Worm (Caenorhabditis elegans): ENCODE measurements around the gene ule-4.

Gene ule-4

ce11 chrIV:13645823-13646222 is 1.6 kb downstream of the ule-4 start, which contains the start of gene srz-29:
TSS of gene srz-29 (minus strand) at chrIV:13645923.
- no peak for TF ChIP-seq hlh-6 (tag; optimal IDR thresholded peaks at IDR 0.05)
- TF ChIP-seq unc-55 (GFP tag; optimal IDR thresholded peaks at IDR 0.05) = no peak
- no peak for TF ChIP-seq ref-2 (tag; optimal IDR thresholded peaks at IDR 0.05)
- TF ChIP-seq dve-1 (tag; optimal IDR thresholded peaks at IDR 0.05) = no peak
- TF ChIP-seq fkh-6 (tag; optimal IDR thresholded peaks at IDR 0.05) = no peak
- TF ChIP-seq hlh-30 (tag; optimal IDR thresholded peaks at IDR 0.05; ENCODE audit: insufficient read depth) = no peak
- no peak for TF ChIP-seq ceh-2 (tag; optimal IDR thresholded peaks at IDR 0.05)
- no peak for TF ChIP-seq unc-86 (tag; optimal IDR thresholded peaks at IDR 0.05)

DNA sequence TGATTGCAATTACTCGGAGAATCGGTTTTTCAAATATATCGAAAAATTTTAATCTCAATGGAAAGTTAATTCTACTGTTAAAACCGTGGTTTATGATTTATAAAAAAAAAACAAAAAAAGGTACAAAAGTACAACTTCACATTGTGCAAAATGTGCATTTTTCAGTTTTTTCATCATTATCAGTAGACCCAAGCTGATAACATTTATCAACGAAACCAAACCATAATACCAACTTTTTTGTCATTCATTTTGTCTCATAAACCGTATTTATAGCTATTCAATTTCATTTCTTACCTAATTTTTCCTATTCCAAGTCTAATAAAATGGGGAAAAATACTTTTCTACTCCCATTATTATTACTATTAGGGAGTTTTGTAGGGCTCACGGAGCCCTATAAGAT is 8.4 kb downstream of the ule-4 start, which contains the start of gene ugt-22:
ugt-22 (plus strand) TSS at position 234 of the 400 bp plus-strand sequence.
- no peak for TF ChIP-seq ceh-48 (tag; optimal IDR thresholded peaks at IDR 0.05)
- peak; percentile 67 for TF ChIP-seq elt-2 (tag; optimal IDR thresholded peaks at IDR 0.05)

- TF ChIP-seq ceh-31 (tag; optimal IDR thresholded peaks at IDR 0.05) (no peak), ceh-45 (GFP tag; IDR thresholded peaks at IDR 0.05) (no peak), odd-2 (tag; optimal IDR thresholded peaks at IDR 0.05) (no peak), ceh-48 (tag; optimal IDR thresholded peaks at IDR 0.05) (no peak), pros-1 (tag; optimal IDR thresholded peaks at IDR 0.05) (no peak), ceh-2 (tag; optimal IDR thresholded peaks at IDR 0.05) (no peak), fax-1 (tag; optimal IDR thresholded peaks at IDR 0.05) (no peak), eyg-1 (tag; optimal IDR thresholded peaks at IDR 0.05) (no peak), npax-4 (tag; optimal IDR thresholded peaks at IDR 0.05) (no peak), ceh-34 (tag; optimal IDR thresholded peaks at IDR 0.05) (no peak), rnt-1 (tag; optimal IDR thresholded peaks at IDR 0.05) (no peak), fkh-6 (tag; optimal IDR thresholded peaks at IDR 0.05) (no peak), mec-3 (tag; optimal IDR thresholded peaks at IDR 0.05; ENCODE audit: borderline replicate concordance) (no peak), sdc-2 (tag; optimal IDR thresholded peaks at IDR 0.05) (no peak)
Measured at ce11 chrIV:13636975-13637374, 10.5 kb downstream of the ule-4 start, which contains the start of gene C08F11.7. TSS of gene C08F11.7 (plus strand) at chrIV:13637275.

DNA sequence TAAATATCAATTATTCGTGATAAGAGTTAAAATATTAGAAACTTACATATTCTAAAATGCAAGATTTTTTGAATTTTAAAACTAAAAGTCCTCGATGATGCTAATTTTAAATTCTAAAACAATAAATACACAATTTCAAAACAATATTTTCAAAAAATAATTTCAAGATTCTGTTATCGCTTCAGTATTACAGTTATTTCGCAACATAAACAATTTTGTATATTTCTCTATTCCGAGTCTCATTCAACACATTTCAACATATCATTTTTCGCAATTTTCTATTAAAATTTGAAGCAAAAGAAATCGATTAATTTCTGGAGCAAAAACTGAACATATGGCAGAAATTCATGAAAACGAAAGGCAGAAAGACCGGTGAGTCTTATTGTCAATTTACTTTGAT is 14.3 kb downstream of the ule-4 start, which contains the start of gene fbxa-98:
fbxa-98 (plus strand) TSS at position 243 of the 400 bp plus-strand sequence.
- TF ChIP-seq lim-6 (tag; optimal IDR thresholded peaks at IDR 0.05) (no peak), unc-42 (tag; optimal IDR thresholded peaks at IDR 0.05) (no peak), pqm-1 (tag; optimal IDR thresholded peaks at IDR 0.05) (no peak)

ce11 chrIV:13632613-13633012 is 14.8 kb downstream of the ule-4 start:
- TF ChIP-seq pag-3 (tag; optimal IDR thresholded peaks at IDR 0.05; ENCODE audit: borderline replicate concordance) (no peak), ceh-19 (GFP tag; optimal IDR thresholded peaks at IDR 0.05) (no peak)

DNA sequence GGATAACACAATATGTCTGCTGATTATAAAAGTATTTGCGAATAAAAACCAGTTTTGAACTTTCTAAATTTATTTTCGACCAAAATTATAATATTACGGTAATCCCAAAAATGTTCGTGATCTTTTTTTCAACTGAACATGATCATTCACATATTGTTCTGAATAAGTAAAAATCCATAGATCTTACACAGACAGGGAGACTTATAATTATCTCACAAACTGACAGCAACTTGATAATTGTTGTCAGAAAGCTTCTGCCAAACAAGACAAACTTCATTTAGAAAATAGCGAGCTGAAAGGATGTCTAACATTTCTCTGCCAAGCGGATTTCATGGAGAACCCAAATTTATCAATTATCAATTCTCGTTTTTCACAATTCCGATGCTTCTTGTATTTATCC is 21.0 kb downstream of the ule-4 start, which contains the start of gene sru-21:
sru-21 (plus strand) TSS at position 301 of the 400 bp plus-strand sequence.
- TF ChIP-seq ceh-6 (GFP tag; optimal IDR thresholded peaks at IDR 0.05) (no peak), ceh-30 (tag; optimal IDR thresholded peaks at IDR 0.05) (no peak), C08G9.2 (tag; optimal IDR thresholded peaks at IDR 0.05) (no peak), pqm-1 (tag; optimal IDR thresholded peaks at IDR 0.05) (no peak), K02D7.2 (tag; optimal IDR thresholded peaks at IDR 0.05) (no peak), unc-42 (tag; optimal IDR thresholded peaks at IDR 0.05) (no peak), tbx-7 (tag; optimal IDR thresholded peaks at IDR 0.05) (no peak), fkh-10 (GFP tag; optimal IDR thresholded peaks at IDR 0.05) (no peak)

All from whole organism, late embryonic.